Fruit fly (Drosophila melanogaster): ENCODE measurements around the gene mri.

The mri gene

DNA sequence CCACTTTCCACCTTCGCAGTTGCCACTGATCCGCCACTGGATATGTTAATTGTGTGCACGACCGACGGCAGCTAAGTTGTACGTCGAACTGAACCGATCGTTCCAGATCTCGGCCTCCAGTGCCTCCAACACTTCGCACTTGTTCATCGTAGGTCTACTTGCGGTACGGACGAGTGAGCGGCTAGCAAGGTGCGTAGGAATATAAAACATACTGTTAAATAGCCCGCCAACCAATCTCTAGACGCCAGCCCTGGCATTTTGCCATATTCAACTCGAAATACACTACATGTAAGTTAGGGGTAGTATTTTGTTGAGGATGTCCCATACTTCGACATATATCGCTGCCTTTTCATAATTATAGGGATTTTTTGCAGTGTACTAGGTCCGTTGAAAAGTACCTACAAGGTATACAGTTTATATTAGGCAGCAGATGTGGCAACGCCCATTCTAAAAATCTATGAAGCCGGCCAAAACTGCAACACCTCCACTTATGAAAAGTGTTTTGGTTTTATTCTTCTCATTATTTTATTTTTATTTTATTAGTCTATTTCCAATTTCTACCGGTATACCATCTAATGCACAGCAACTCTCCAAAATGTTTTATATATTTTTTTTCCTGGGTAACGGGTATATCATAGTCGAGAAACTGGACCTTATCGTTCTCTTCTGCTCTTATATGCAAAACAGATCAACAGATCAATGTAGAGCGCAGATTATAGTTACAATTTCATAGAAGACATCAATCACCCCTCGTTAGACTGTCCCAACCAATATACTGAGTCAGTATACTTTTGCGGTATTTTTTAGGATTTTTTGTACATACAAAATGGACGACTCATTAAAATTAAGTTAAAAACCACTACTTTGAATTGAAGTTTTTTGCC lies 23.3 kb downstream of the mri start, which contains the start of the genes pyx and CG33229 (continued):
- peak; percentile 93 for TF ChIP-seq B-H2 (GFP tag; optimal IDR thresholded peaks at IDR 0.05)
- peak; percentile 86 for TF ChIP-seq CG1602 (GFP tag; optimal IDR thresholded peaks at IDR 0.05)
- peak; percentile 75 for TF ChIP-seq wdn (GFP tag; IDR thresholded peaks at IDR 0.05)
- TF ChIP-seq stc (GFP tag; IDR thresholded peaks at IDR 0.05), result peak; percentile 72
- TF ChIP-seq Chrac-16 (GFP tag; optimal IDR thresholded peaks at IDR 0.05), result peak; percentile 89
- peak; percentile 89 for TF ChIP-seq CG9727 (GFP tag; optimal IDR thresholded peaks at IDR 0.05)
- TF ChIP-seq peb (GFP tag; IDR thresholded peaks at IDR 0.05), result peak; percentile 63
- TF ChIP-seq Doc2 (GFP tag; IDR thresholded peaks at IDR 0.05), result 0 out of 2 replicates have a peak, but pooled peaks have one; percentile 45
- TF ChIP-seq scrt (GFP tag; optimal IDR thresholded peaks at IDR 0.05), result peak; percentile 70
- peak; percentile 87 for TF ChIP-seq CG7839 (tag; optimal IDR thresholded peaks at IDR 0.05)
- TF ChIP-seq CrebB (tag; optimal IDR thresholded peaks at IDR 0.05), result peak; percentile 14
- TF ChIP-seq CG13894 (tag; optimal IDR thresholded peaks at IDR 0.05), result peak; percentile 88
- peak; percentile 82 for TF ChIP-seq CG18599 (GFP tag; optimal IDR thresholded peaks at IDR 0.05)
- TF ChIP-seq CG9609 (GFP tag; optimal IDR thresholded peaks at IDR 0.05), result peak; percentile 88
- no peak for TF ChIP-seq CG16813 (GFP tag; IDR thresholded peaks at IDR 0.05; ENCODE audit: partially characterized antibody)
- TF ChIP-seq ash1 (GFP tag; optimal IDR thresholded peaks at IDR 0.05), result no peak
- TF ChIP-seq eve (GFP tag; optimal IDR thresholded peaks at IDR 0.05), result no peak
- TF ChIP-seq CG17361 (GFP tag; IDR thresholded peaks at IDR 0.05), result peak; percentile 95
- TF ChIP-seq Fer2 (tag; optimal IDR thresholded peaks at IDR 0.05), result peak; percentile 76
- TF ChIP-seq trem (tag; optimal IDR thresholded peaks at IDR 0.05), result peak; percentile 33
- peak; percentile 69 for TF ChIP-seq slp2 (GFP tag; optimal IDR thresholded peaks at IDR 0.05)
- TF ChIP-seq BtbVII (GFP tag; optimal IDR thresholded peaks at IDR 0.05), result peak; percentile 62
- TF ChIP-seq Asciz (GFP tag; optimal IDR thresholded peaks at IDR 0.05), result peak; percentile 64
- TF ChIP-seq CG32772 (GFP tag; IDR thresholded peaks at IDR 0.05), result peak; percentile 74; the same call in 1 of the 2 replicates
- peak; percentile 46 to 75 for TF ChIP-seq bsh (GFP tag; optimal IDR thresholded peaks at IDR 0.05)
- TF ChIP-seq crc (GFP tag; optimal IDR thresholded peaks at IDR 0.05), result peak; percentile 60
- peak; percentile 77 for TF ChIP-seq CG7357 (GFP tag; IDR thresholded peaks at IDR 0.05)
- TF ChIP-seq croc (GFP tag; conservative IDR thresholded peaks at IDR 0.05), result peak; percentile 56; the same call in 1 of the 3 replicates
- peak; percentile 77; the same call in 1 of the 2 replicates for TF ChIP-seq HLH3B (GFP tag; IDR thresholded peaks at IDR 0.05)
- peak; percentile 86 for TF ChIP-seq CG16815 (GFP tag; optimal IDR thresholded peaks at IDR 0.05)
- TF ChIP-seq seq (GFP tag; IDR thresholded peaks at IDR 0.05), result peak; percentile 71; the same call in 1 of the 2 replicates
- peak; percentile 76 for TF ChIP-seq CG7556 (GFP tag; optimal IDR thresholded peaks at IDR 0.05)
- peak; percentile 86 for TF ChIP-seq Usf (GFP tag; optimal IDR thresholded peaks at IDR 0.05)
- TF ChIP-seq CG7928 (GFP tag; optimal IDR thresholded peaks at IDR 0.05), result peak; percentile 92
- peak; percentile 69 for TF ChIP-seq CG6654 (GFP tag; optimal IDR thresholded peaks at IDR 0.05)
- TF ChIP-seq NfI (GFP tag; optimal IDR thresholded peaks at IDR 0.05), result peak; percentile 88
- TF ChIP-seq CG13123 (GFP tag; optimal IDR thresholded peaks at IDR 0.05), result peak; percentile 79
- TF ChIP-seq gsb (GFP tag; IDR thresholded peaks at IDR 0.05), result peak; percentile 75
- TF ChIP-seq CG15073 (GFP tag; optimal IDR thresholded peaks at IDR 0.05), result peak; percentile 51
- TF ChIP-seq hb (GFP tag; IDR thresholded peaks at IDR 0.05; ENCODE audit: partially characterized antibody), result no peak
- no peak for TF ChIP-seq chinmo (GFP tag; IDR thresholded peaks at IDR 0.05; ENCODE audit: partially characterized antibody)
- peak; percentile 75 for TF ChIP-seq ab (GFP tag; optimal IDR thresholded peaks at IDR 0.05)
- peak; percentile 27 for TF ChIP-seq Jarid2 (GFP tag; optimal IDR thresholded peaks at IDR 0.05)
- peak; percentile 100 for TF ChIP-seq CG18476 (GFP tag; optimal IDR thresholded peaks at IDR 0.05)
- no peak for TF ChIP-seq Vsx1 (GFP tag; optimal IDR thresholded peaks at IDR 0.05)
- peak; percentile 55; the same call in 1 of the 2 replicates for TF ChIP-seq toy (GFP tag; IDR thresholded peaks at IDR 0.05)
- peak; percentile 67 for TF ChIP-seq CG14667 (GFP tag; IDR thresholded peaks at IDR 0.05)
- TF ChIP-seq Scr (GFP tag; IDR thresholded peaks at IDR 0.05; ENCODE audit: partially characterized antibody), result peak; percentile 19; the same call in 1 of the 2 replicates

Measured in whole organism, embryonic.